Worm (Caenorhabditis elegans) whole organism, late embryonic: ENCODE results near the gene W01D2.1.

Experiments
- C38D4.7 ChIP-seq: fragments of 200-800 bp; sonication (Bioruptor generic); optimal IDR thresholded peaks from 2 replicates; lab custom pipeline; 2018; ENCODE audit warnings: mild to moderate bottlenecking, missing genetic modification characterization, moderate library complexity, missing compliant biosample characterization
- T23F11.4 ChIP-seq: fragments of 200-800 bp; sonication (Bioruptor generic); optimal IDR thresholded peaks from 2 replicates; lab custom pipeline; 2018; ENCODE audit warnings: mild to moderate bottlenecking, missing genetic modification characterization, missing compliant biosample characterization
- Y22D7AL.16 ChIP-seq: sonication (generic microtip); optimal IDR thresholded peaks from 2 replicates; lab custom pipeline; 2016; ENCODE audit warnings: missing genetic modification characterization, missing compliant biosample characterization
- ahr-1 ChIP-seq: sonication (generic microtip); optimal IDR thresholded peaks from 2 replicates; lab custom pipeline; 2016; ENCODE audit warnings: missing genetic modification characterization, missing compliant biosample characterization
- ama-1 ChIP-seq: fragments of 150-350 bp; optimal IDR thresholded peaks from 2 replicates; lab custom pipeline; 2014
- ceh-18 ChIP-seq: sonication (generic microtip); optimal IDR thresholded peaks from 2 replicates; lab custom pipeline; 2016; ENCODE audit warnings: missing genetic modification characterization, missing compliant biosample characterization
- ceh-19 ChIP-seq: fragments of 200-800 bp; sonication (Bioruptor generic); optimal IDR thresholded peaks from 2 replicates; lab custom pipeline; 2018; ENCODE audit warnings: mild to moderate bottlenecking, missing genetic modification characterization, missing compliant biosample characterization
- ceh-22 ChIP-seq: sonication (generic microtip); optimal IDR thresholded peaks from 2 replicates; lab custom pipeline; 2017; ENCODE audit warnings: missing biosample characterization, missing genetic modification characterization
- ceh-24 ChIP-seq: sonication (generic microtip); optimal IDR thresholded peaks from 2 replicates; lab custom pipeline; 2016; ENCODE audit warnings: mild to moderate bottlenecking, missing genetic modification characterization, missing compliant biosample characterization
- ceh-30 ChIP-seq: fragments of 150-350 bp; optimal IDR thresholded peaks from 2 replicates; lab custom pipeline; 2014; ENCODE audit warnings: missing biosample characterization, missing genetic modification characterization
- ceh-31 ChIP-seq: sonication (generic microtip); optimal IDR thresholded peaks from 2 replicates; lab custom pipeline; 2016; ENCODE audit warnings: missing genetic modification characterization, missing compliant biosample characterization
- ceh-45 ChIP-seq: fragments of 200-800 bp; sonication (Bioruptor generic); IDR thresholded peaks from 2 replicates; pipeline ENCODE4 v1.3.6; 2022; ENCODE audit warnings: missing genetic modification reagents, missing genetic modification characterization, missing compliant biosample characterization
- ceh-6 ChIP-seq: fragments of 200-800 bp; sonication (Bioruptor generic); optimal IDR thresholded peaks from 2 replicates; lab custom pipeline; 2018; ENCODE audit warnings: mild to moderate bottlenecking, missing genetic modification characterization, missing compliant biosample characterization
- ceh-9 ChIP-seq: sonication (generic microtip); optimal IDR thresholded peaks from 2 replicates; lab custom pipeline; 2016; ENCODE audit warnings: mild to moderate bottlenecking, missing genetic modification characterization, inconsistent platforms, missing compliant biosample characterization
- che-1 ChIP-seq: sonication (generic microtip); optimal IDR thresholded peaks from 2 replicates; lab custom pipeline; 2016; ENCODE audit warnings: mild to moderate bottlenecking, missing genetic modification characterization, missing compliant biosample characterization
- elt-2 ChIP-seq: sonication (generic microtip); optimal IDR thresholded peaks from 2 replicates; lab custom pipeline; 2016; ENCODE audit warnings: missing genetic modification reagents, missing genetic modification characterization, missing compliant biosample characterization
- elt-4 ChIP-seq: sonication (generic microtip); optimal IDR thresholded peaks from 2 replicates; lab custom pipeline; 2016; ENCODE audit warnings: missing genetic modification characterization, missing compliant biosample characterization
- eyg-1 ChIP-seq: sonication (generic microtip); optimal IDR thresholded peaks from 2 replicates; lab custom pipeline; 2016; ENCODE audit warnings: missing genotype, missing genetic modification characterization, missing compliant biosample characterization
- hlh-30 ChIP-seq: sonication (generic microtip); optimal IDR thresholded peaks from 2 replicates; lab custom pipeline; 2017; ENCODE audit warnings: antibody characterized with exemption, missing genetic modification characterization, missing compliant biosample characterization; ENCODE audit not compliant: insufficient read depth
- lim-6 ChIP-seq: sonication (generic microtip); optimal IDR thresholded peaks from 2 replicates; lab custom pipeline; 2016; ENCODE audit warnings: missing genetic modification characterization, missing compliant biosample characterization
- madf-2 ChIP-seq: sonication (generic microtip); optimal IDR thresholded peaks from 2 replicates; lab custom pipeline; 2017; ENCODE audit warnings: missing genetic modification characterization, missing compliant biosample characterization
- mec-3 ChIP-seq: sonication (generic microtip); optimal IDR thresholded peaks from 2 replicates; lab custom pipeline; 2016; ENCODE audit warnings: borderline replicate concordance, missing genetic modification characterization, missing compliant biosample characterization
- nhr-11 ChIP-seq: fragments of 150-350 bp; optimal IDR thresholded peaks from 2 replicates; lab custom pipeline; 2014; ENCODE audit warnings: missing biosample characterization, missing genetic modification characterization
- nhr-232 ChIP-seq: sonication (generic microtip); optimal IDR thresholded peaks from 2 replicates; lab custom pipeline; 2016; ENCODE audit warnings: missing genetic modification characterization, missing compliant biosample characterization
- npax-4 ChIP-seq: sonication (generic microtip); optimal IDR thresholded peaks from 2 replicates; lab custom pipeline; 2016; ENCODE audit warnings: missing genetic modification characterization, missing compliant biosample characterization
- odd-2 ChIP-seq: sonication (generic microtip); optimal IDR thresholded peaks from 2 replicates; lab custom pipeline; 2017; ENCODE audit warnings: antibody characterized with exemption, mild to moderate bottlenecking, missing genetic modification characterization, missing compliant biosample characterization
- pag-3 ChIP-seq: sonication (generic microtip); optimal IDR thresholded peaks from 2 replicates; lab custom pipeline; 2016; ENCODE audit warnings: missing compliant biosample characterization, missing genetic modification characterization, borderline replicate concordance
- pax-1 ChIP-seq: fragments of 150-350 bp; optimal IDR thresholded peaks from 2 replicates; lab custom pipeline; 2014; ENCODE audit warnings: missing biosample characterization, missing genetic modification characterization
- pha-2 ChIP-seq: sonication (generic microtip); optimal IDR thresholded peaks from 2 replicates; lab custom pipeline; 2017; ENCODE audit warnings: mild to moderate bottlenecking, missing genetic modification characterization, missing compliant biosample characterization
- ref-2 ChIP-seq: sonication (generic microtip); optimal IDR thresholded peaks from 2 replicates; lab custom pipeline; 2016; ENCODE audit warnings: missing genetic modification characterization, missing compliant biosample characterization
- rnt-1 ChIP-seq: sonication (generic microtip); optimal IDR thresholded peaks from 2 replicates; lab custom pipeline; 2016; ENCODE audit warnings: missing genetic modification characterization, missing compliant biosample characterization
- sox-4 ChIP-seq: sonication (generic microtip); optimal IDR thresholded peaks from 2 replicates; lab custom pipeline; 2017; ENCODE audit warnings: mild to moderate bottlenecking, missing genetic modification characterization, inconsistent platforms, missing compliant biosample characterization
- tbx-2 ChIP-seq: sonication (generic microtip); optimal IDR thresholded peaks from 2 replicates; lab custom pipeline; 2016; ENCODE audit warnings: missing genetic modification characterization, missing compliant biosample characterization
- tbx-7 ChIP-seq: sonication (generic microtip); optimal IDR thresholded peaks from 2 replicates; lab custom pipeline; 2016; ENCODE audit warnings: missing genotype, missing genetic modification characterization, missing compliant biosample characterization
- unc-42 ChIP-seq: sonication (generic microtip); optimal IDR thresholded peaks from 2 replicates; lab custom pipeline; 2016; ENCODE audit warnings: missing genotype, missing genetic modification characterization, missing compliant biosample characterization
- unc-55 ChIP-seq: sonication (generic microtip); optimal IDR thresholded peaks from 2 replicates; lab custom pipeline; 2017; ENCODE audit warnings: missing biosample characterization, missing genetic modification reagents, missing genetic modification characterization
- zip-5 ChIP-seq: sonication (generic microtip); optimal IDR thresholded peaks from 2 replicates; lab custom pipeline; 2016; ENCODE audit warnings: missing genetic modification characterization, missing compliant biosample characterization

The W01D2.1 gene

ce11 chrII:14844253-14844652, 28.9 kb downstream of the W01D2.1 start:
- TF ChIP-seq zip-5 (tag; lab: Kevin White, UChicago) (no peak), ama-1 (lab: Kevin White, UChicago) (no peak), unc-55 (GFP tag; lab: Kevin White, UChicago) (no peak), Y22D7AL.16 (tag; lab: Kevin White, UChicago) (no peak), ref-2 (tag; lab: Kevin White, UChicago) (no peak), ceh-22 (tag; lab: Kevin White, UChicago) (no peak)

ce11 chrII:14849897-14850296, 34.6 kb downstream of the W01D2.1 start:
- TF ChIP-seq nhr-11 (tag; lab: Kevin White, UChicago), result no peak
- no peak for TF ChIP-seq ceh-18 (tag; lab: Kevin White, UChicago)
- no peak for TF ChIP-seq ceh-6
- TF ChIP-seq pha-2, result no peak
- no peak for TF ChIP-seq odd-2 (tag; lab: Kevin White, UChicago)
- TF ChIP-seq ceh-24, result no peak
- TF ChIP-seq ceh-22 (tag; lab: Kevin White, UChicago), result no peak
- no peak for TF ChIP-seq ceh-9 (tag; lab: Kevin White, UChicago)
- no peak for TF ChIP-seq tbx-2
- no peak for TF ChIP-seq ref-2 (tag; lab: Kevin White, UChicago)
- TF ChIP-seq ama-1 (lab: Kevin White, UChicago), result no peak
- no peak for TF ChIP-seq elt-2
- TF ChIP-seq unc-55 (GFP tag; lab: Kevin White, UChicago), result no peak
- TF ChIP-seq tbx-7, result no peak

- TF ChIP-seq ceh-24, result no peak
- no peak for TF ChIP-seq ceh-9 (tag; lab: Kevin White, UChicago)
- no peak for TF ChIP-seq nhr-11 (tag; lab: Kevin White, UChicago)
- no peak for TF ChIP-seq tbx-7
- TF ChIP-seq ceh-6, result no peak
- TF ChIP-seq T23F11.4 (GFP tag; lab: Kevin White, UChicago), result no peak
- no peak for TF ChIP-seq C38D4.7 (GFP tag; lab: Kevin White, UChicago)
- TF ChIP-seq sox-4, result no peak
- no peak for TF ChIP-seq zip-5 (tag; lab: Kevin White, UChicago)
- no peak for TF ChIP-seq pag-3 (tag; lab: Kevin White, UChicago)
- TF ChIP-seq ahr-1 (tag; lab: Kevin White, UChicago), result no peak
- TF ChIP-seq ceh-30 (tag; lab: Kevin White, UChicago), result no peak
- no peak for TF ChIP-seq che-1 (tag; lab: Kevin White, UChicago)
- no peak for TF ChIP-seq npax-4
- no peak for TF ChIP-seq nhr-232 (tag; lab: Kevin White, UChicago)
- TF ChIP-seq lim-6, result no peak
- no peak for TF ChIP-seq ceh-31 (tag; lab: Kevin White, UChicago)
- TF ChIP-seq ceh-45 (GFP tag; lab: Robert Waterston, UW), result no peak
Observed at ce11 chrII:14851483-14851882, 36.2 kb downstream of the W01D2.1 start, which contains the start of gene R05H10.1. R05H10.1 (plus strand) TSS chrII:14851816.

ce11 chrII:14855229-14855628, 39.9 kb downstream of the W01D2.1 start, which contains the start of gene R05H10.7:
R05H10.7 (plus strand) TSS chrII:14855529.
- TF ChIP-seq ceh-9 (tag; lab: Kevin White, UChicago) (no peak), ceh-22 (tag; lab: Kevin White, UChicago) (no peak), C38D4.7 (GFP tag; lab: Kevin White, UChicago) (no peak), hlh-30 (tag; lab: Kevin White, UChicago) (no peak), madf-2 (tag; lab: Kevin White, UChicago) (no peak), ceh-45 (GFP tag; lab: Robert Waterston, UW) (no peak), rnt-1 (tag; lab: Kevin White, UChicago) (no peak), eyg-1 (tag; lab: Kevin White, UChicago) (no peak), tbx-7 (no peak), ceh-30 (tag; lab: Kevin White, UChicago) (no peak), pax-1 (tag; lab: Kevin White, UChicago) (no peak), ceh-24 (no peak), elt-4 (tag; lab: Kevin White, UChicago) (no peak), unc-42 (no peak), ceh-19 (GFP tag; lab: Kevin White, UChicago) (no peak), mec-3 (no peak)
